Fruit fly (Drosophila melanogaster) whole organism, prepupa: ENCODE measurements around the gene alpha-PheRS.
A peak's percentile ranks its signal among the peaks of the same experiment; 100 is the strongest.

Source experiments
- Blimp-1 ChIP-seq: fragments of 200-800 bp; sonication (Bioruptor generic); optimal IDR thresholded peaks from 3 replicates; lab custom pipeline; 2017; ENCODE audit warnings: missing biosample characterization, missing genetic modification characterization, mild to moderate bottlenecking, moderate library complexity, missing genetic modification reagents
- CG10631 ChIP-seq: fragments of 200-800 bp; sonication (Bioruptor generic); optimal IDR thresholded peaks from 2 replicates; lab custom pipeline; 2016; ENCODE audit warnings: missing biosample characterization, missing genetic modification characterization
- CG11902 ChIP-seq: fragments of 200-800 bp; sonication (Bioruptor generic); optimal IDR thresholded peaks from 3 replicates; lab custom pipeline; 2016; ENCODE audit warnings: missing biosample characterization, missing genetic modification characterization
- CG15336 ChIP-seq: fragments of 200-800 bp; sonication (Bioruptor generic); IDR thresholded peaks from 2 replicates; pipeline ENCODE4 v1.3.6; 2022; ENCODE audit warnings: missing biosample characterization, missing genetic modification characterization
- CG16779 ChIP-seq: fragments of 200-800 bp; sonication (Bioruptor generic); optimal IDR thresholded peaks from 3 replicates; lab custom pipeline; 2017; ENCODE audit warnings: missing biosample characterization, mild to moderate bottlenecking, missing genetic modification characterization
- CG32006 ChIP-seq: fragments of 200-800 bp; sonication (Bioruptor generic); optimal IDR thresholded peaks from 3 replicates; lab custom pipeline; 2017; ENCODE audit warnings: missing biosample characterization, mild to moderate bottlenecking, missing genetic modification characterization
- CG3919 ChIP-seq: fragments of 200-800 bp; sonication (Bioruptor generic); optimal IDR thresholded peaks from 3 replicates; lab custom pipeline; 2016; ENCODE audit warnings: missing biosample characterization, missing genetic modification characterization
- CG4318 ChIP-seq: fragments of 200-800 bp; sonication (Bioruptor generic); optimal IDR thresholded peaks from 3 replicates; lab custom pipeline; 2017; ENCODE audit warnings: missing biosample characterization, mild to moderate bottlenecking, missing genetic modification characterization
- CG6163 ChIP-seq: fragments of 200-800 bp; sonication (Bioruptor generic); IDR thresholded peaks from 3 replicates; pipeline ENCODE4 v1.3.6; 2022; ENCODE audit warnings: missing biosample characterization, missing genetic modification characterization
- CG6276 ChIP-seq: fragments of 200-800 bp; sonication (Bioruptor generic); optimal IDR thresholded peaks from 2 replicates; lab custom pipeline; 2017; ENCODE audit warnings: missing biosample characterization, mild to moderate bottlenecking, missing genetic modification characterization
- CG6792 ChIP-seq: fragments of 200-800 bp; sonication (Bioruptor generic); optimal IDR thresholded peaks from 3 replicates; lab custom pipeline; 2016; ENCODE audit warnings: missing biosample characterization, missing genetic modification characterization
- CG7368 ChIP-seq: fragments of 200-800 bp; sonication (Bioruptor generic); optimal IDR thresholded peaks from 3 replicates; lab custom pipeline; 2016; ENCODE audit warnings: missing biosample characterization, missing genetic modification characterization
- CG8119 ChIP-seq: fragments of 200-800 bp; sonication (Bioruptor generic); IDR thresholded peaks from 3 replicates; pipeline ENCODE4 v1.3.6; 2022; ENCODE audit warnings: missing biosample characterization, missing genetic modification characterization
- Eip75B ChIP-seq: fragments of 200-800 bp; sonication (Bioruptor generic); optimal IDR thresholded peaks from 3 replicates; lab custom pipeline; 2016; ENCODE audit warnings: missing biosample characterization, missing genetic modification characterization
- Eip78C ChIP-seq: fragments of 200-800 bp; sonication (Bioruptor generic); peaks from one replicate; lab custom pipeline; 2016; ENCODE audit warnings: missing biosample characterization, missing genetic modification characterization
- Eip93F ChIP-seq: fragments of 200-800 bp; sonication (Bioruptor generic); optimal IDR thresholded peaks from 2 replicates; lab custom pipeline; 2016; ENCODE audit warnings: missing biosample characterization, mild to moderate bottlenecking, missing genetic modification characterization
- Ets21C ChIP-seq: fragments of 200-800 bp; sonication (Bioruptor generic); optimal IDR thresholded peaks from 3 replicates; lab custom pipeline; 2016; ENCODE audit warnings: missing biosample characterization, missing genetic modification characterization
- Ets96B ChIP-seq: fragments of 200-800 bp; optimal IDR thresholded peaks from 2 replicates; lab custom pipeline; 2019; ENCODE audit warnings: missing biosample characterization, mild to moderate bottlenecking, missing genetic modification characterization, moderate library complexity
- Gug ChIP-seq: fragments of 200-800 bp; sonication (Bioruptor generic); IDR thresholded peaks from 2 replicates; pipeline ENCODE4 v1.3.6; 2022; ENCODE audit warnings: missing biosample characterization, missing genetic modification characterization
- Hr38 ChIP-seq: sonication (Bioruptor generic); optimal IDR thresholded peaks from 2 replicates; lab custom pipeline; 2016; ENCODE audit warnings: missing biosample characterization, missing genetic modification characterization
- Hr39 ChIP-seq: fragments of 200-800 bp; sonication (Bioruptor generic); optimal IDR thresholded peaks from 2 replicates; lab custom pipeline; 2016; ENCODE audit warnings: missing biosample characterization, missing genetic modification characterization
- Hr4 ChIP-seq: fragments of 200-800 bp; sonication (Bioruptor generic); optimal IDR thresholded peaks from 3 replicates; lab custom pipeline; 2016; ENCODE audit warnings: missing biosample characterization, missing genetic modification characterization
- Lpt ChIP-seq: fragments of 200-800 bp; sonication (Bioruptor generic); optimal IDR thresholded peaks from 3 replicates; lab custom pipeline; 2016; ENCODE audit warnings: missing biosample characterization, missing genetic modification characterization
- OdsH ChIP-seq: fragments of 200-800 bp; sonication (Bioruptor generic); optimal IDR thresholded peaks from 3 replicates; lab custom pipeline; 2016; ENCODE audit warnings: missing biosample characterization, missing genetic modification characterization
- Sox102F ChIP-seq: fragments of 200-800 bp; sonication (Bioruptor generic); optimal IDR thresholded peaks from 2 replicates; lab custom pipeline; 2016; ENCODE audit warnings: missing biosample characterization, mild to moderate bottlenecking, missing genetic modification characterization
- Sox14 ChIP-seq: fragments of 200-800 bp; sonication (Bioruptor generic); optimal IDR thresholded peaks from 3 replicates; lab custom pipeline; 2016; ENCODE audit warnings: missing biosample characterization, missing genetic modification characterization
- achi ChIP-seq: fragments of 200-800 bp; sonication (Bioruptor generic); optimal IDR thresholded peaks from 3 replicates; lab custom pipeline; 2016; ENCODE audit warnings: missing biosample characterization, missing genetic modification characterization
- acj6 ChIP-seq: fragments of 200-800 bp; sonication (Bioruptor generic); optimal IDR thresholded peaks from 3 replicates; lab custom pipeline; 2016; ENCODE audit warnings: missing biosample characterization, missing genetic modification characterization
- cyc ChIP-seq: fragments of 200-800 bp; sonication (Bioruptor generic); optimal IDR thresholded peaks from 3 replicates; lab custom pipeline; 2016; ENCODE audit warnings: missing biosample characterization, missing genetic modification characterization
- dac ChIP-seq: fragments of 200-800 bp; sonication (Bioruptor generic); optimal IDR thresholded peaks from 2 replicates; lab custom pipeline; 2017; ENCODE audit warnings: missing biosample characterization, mild to moderate bottlenecking, missing genetic modification characterization
- dsx ChIP-seq: fragments of 200-800 bp; optimal IDR thresholded peaks from 3 replicates; lab custom pipeline; 2019; ENCODE audit warnings: missing biosample characterization, mild to moderate bottlenecking, missing genetic modification characterization, moderate library complexity; ENCODE audit not compliant: poor library complexity, severe bottlenecking
- eg ChIP-seq: fragments of 200-800 bp; sonication (Bioruptor generic); IDR thresholded peaks from 3 replicates; pipeline ENCODE4 v1.3.6; 2022; ENCODE audit warnings: missing biosample characterization, missing genetic modification characterization
- esn ChIP-seq: fragments of 200-800 bp; sonication (Bioruptor generic); optimal IDR thresholded peaks from 2 replicates; lab custom pipeline; 2016; ENCODE audit warnings: missing biosample characterization, mild to moderate bottlenecking, missing genetic modification characterization, moderate library complexity
- fkh ChIP-seq: fragments of 200-800 bp; sonication (Bioruptor generic); optimal IDR thresholded peaks from 3 replicates; lab custom pipeline; 2017; ENCODE audit warnings: missing biosample characterization, mild to moderate bottlenecking, missing genetic modification characterization, moderate library complexity
- pdm3 ChIP-seq: fragments of 200-800 bp; sonication (Bioruptor generic); optimal IDR thresholded peaks from 3 replicates; lab custom pipeline; 2016; ENCODE audit warnings: missing biosample characterization, missing genetic modification characterization
- salr ChIP-seq, 2 experiments: fragments of 200-800 bp; sonication (Bioruptor generic); optimal IDR thresholded peaks; 3 replicates each; lab custom pipeline; 2016 to 2018; ENCODE audit warnings: missing biosample characterization in 2 of 2, missing genetic modification characterization in 2 of 2, mild to moderate bottlenecking in 1 of 2
- spab ChIP-seq: fragments of 200-800 bp; sonication (Bioruptor generic); optimal IDR thresholded peaks from 2 replicates; lab custom pipeline; 2017; ENCODE audit warnings: missing biosample characterization, mild to moderate bottlenecking, missing genetic modification characterization, missing genetic modification reagents
- svp ChIP-seq: fragments of 200-800 bp; sonication (Bioruptor generic); peaks from one replicate; lab custom pipeline; 2016; ENCODE audit warnings: missing biosample characterization, missing genetic modification characterization
- vri ChIP-seq: fragments of 200-800 bp; sonication (Bioruptor generic); optimal IDR thresholded peaks from 3 replicates; lab custom pipeline; 2016; ENCODE audit warnings: missing biosample characterization, mild to moderate bottlenecking, missing genetic modification characterization

alpha-PheRS gene

DNA sequence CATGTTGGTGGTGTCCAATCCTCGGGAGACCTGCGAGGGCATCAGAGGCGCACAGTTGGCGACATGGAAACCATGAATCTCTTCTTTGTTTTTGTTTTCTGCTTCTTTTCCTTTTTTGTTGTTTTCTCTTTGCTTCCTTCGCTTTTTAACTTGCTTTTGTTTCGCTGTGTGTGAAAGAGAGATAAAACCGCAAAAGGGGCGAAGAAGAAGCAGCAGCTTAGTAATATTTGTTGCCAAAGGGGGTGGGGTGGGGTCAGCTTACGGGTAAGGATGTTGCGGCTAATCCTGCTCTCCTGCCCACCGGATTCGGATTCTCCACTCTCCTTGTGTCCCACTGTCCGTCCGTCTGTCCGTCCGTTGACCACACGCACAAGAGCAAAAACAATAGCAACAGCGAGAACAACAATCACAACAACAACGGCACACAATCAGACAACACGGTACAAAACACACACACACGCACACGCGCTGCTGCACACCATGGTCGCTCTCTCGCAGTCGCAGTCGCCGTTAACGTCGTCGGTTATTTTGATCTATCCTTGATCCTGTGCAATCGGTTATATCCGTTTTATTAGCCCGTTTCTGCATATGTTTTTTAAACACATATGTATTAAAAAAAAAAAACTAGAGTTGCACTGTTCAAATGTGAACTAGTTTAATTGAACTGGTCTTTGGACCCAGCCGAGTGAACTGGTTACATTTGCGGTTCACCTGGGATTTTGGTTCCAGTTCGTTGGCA, 31.1 kb upstream of the alpha-PheRS start (continued):
- TF ChIP-seq esn (GFP tag; lab: Kevin White, UChicago) (no peak), CG11902 (GFP tag; lab: Kevin White, UChicago) (no peak), CG15336 (GFP tag; lab: Robert Waterston, UW) (0 out of 2 replicates have a peak, but pooled peaks have one; percentile 19), Blimp-1 (no peak)
- TF ChIP-seq, all 60 proteins: peak for 13

DNA sequence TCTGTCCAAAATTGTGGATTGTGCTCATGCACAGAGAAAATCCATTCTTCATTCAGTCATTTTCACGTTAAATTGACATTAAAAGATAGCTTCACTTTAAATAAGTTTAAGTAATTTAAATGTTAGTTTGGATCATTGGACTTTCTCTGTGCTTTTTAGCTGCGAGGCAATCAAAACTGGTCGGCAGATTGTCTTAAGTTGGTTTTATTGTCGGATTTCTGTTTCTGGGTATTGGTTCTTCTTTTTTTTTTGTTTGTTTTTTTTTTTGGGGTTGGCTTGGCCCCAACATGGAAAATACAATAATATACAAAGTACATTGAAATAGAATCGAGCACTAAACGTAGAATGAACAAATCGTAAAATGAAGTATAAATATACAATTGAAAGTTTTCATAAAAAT, 24.8 kb upstream of the alpha-PheRS start, which contains the start of gene CG2278:
Gene CG2278, minus strand, starts transcription at position 101 of the 400 bp plus-strand sequence.
- TF ChIP-seq CG15336 (GFP tag; lab: Robert Waterston, UW) (no peak), Hr39 (no peak), CG8119 (GFP tag; lab: Robert Waterston, UW) (no peak), Eip75B (no peak)

DNA sequence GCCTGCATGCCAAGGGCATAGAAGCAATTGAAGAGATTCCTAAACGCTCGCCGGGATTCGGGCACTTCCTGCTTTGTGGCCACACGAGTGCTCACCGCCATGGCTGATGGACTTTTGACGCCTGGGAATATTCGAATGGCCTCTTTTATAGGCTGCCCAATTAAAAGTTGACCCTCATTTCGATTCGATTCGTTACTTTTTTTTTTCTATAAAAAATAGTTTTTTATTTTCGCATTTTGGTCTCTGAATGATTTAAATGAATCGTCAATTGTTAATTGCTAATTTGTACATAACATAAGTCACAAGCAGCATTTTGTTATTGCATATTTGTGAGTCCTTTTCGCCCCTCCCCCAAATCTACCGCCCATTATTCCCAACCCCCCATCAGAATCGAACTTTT, 20.2 kb upstream of the alpha-PheRS start, which contains the start of gene Or7a:
Gene Or7a, minus strand, starts transcription at position 101 of the 400 bp plus-strand sequence.
- TF ChIP-seq CG16779 (tag; lab: Kevin White, UChicago), result no peak
- TF ChIP-seq CG10631 (GFP tag; lab: Kevin White, UChicago), result no peak
- no peak for TF ChIP-seq Lpt
- TF ChIP-seq Hr38 (GFP tag; lab: Kevin White, UChicago), result no peak
- no peak for TF ChIP-seq Hr4
- TF ChIP-seq CG11902 (GFP tag; lab: Kevin White, UChicago), result no peak

DNA sequence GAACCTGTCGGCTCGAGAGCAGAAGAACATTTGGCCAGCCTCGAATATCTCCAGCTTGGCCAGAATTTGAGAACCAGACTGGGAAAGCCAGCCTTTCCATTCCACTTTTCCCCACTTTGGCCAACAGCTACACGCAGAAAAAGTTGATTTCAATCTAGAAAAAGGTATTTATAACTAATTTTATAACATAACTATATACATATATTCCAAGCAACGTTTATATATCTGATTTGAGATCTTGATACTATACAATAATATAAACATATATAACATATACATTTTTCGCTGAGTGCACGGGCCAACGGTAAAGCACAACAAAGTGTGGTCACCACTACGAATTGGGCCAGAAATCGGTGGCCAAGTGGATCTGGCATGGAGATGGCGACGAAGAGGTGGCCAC, 18.1 kb upstream of the alpha-PheRS start:
- peak; percentile 74 for TF ChIP-seq CG15336 (GFP tag; lab: Robert Waterston, UW)
- TF ChIP-seq salr (GFP tag; optimal IDR thresholded peaks at IDR 0.05; lab: Kevin White, UChicago), result peak in 1 of 2 experiments; percentile 2
- TF ChIP-seq Sox14, result no peak
- TF ChIP-seq dsx, result no peak
- TF ChIP-seq Hr4, result peak; percentile 12
- TF ChIP-seq CG6276, result peak; percentile 60
- TF ChIP-seq achi, result peak; percentile 23
- TF ChIP-seq dac (GFP tag; lab: Kevin White, UChicago), result no peak
- TF ChIP-seq CG4318 (GFP tag; lab: Kevin White, UChicago), result peak; percentile 39
- peak; percentile 14 for TF ChIP-seq CG3919 (GFP tag; lab: Kevin White, UChicago)
- TF ChIP-seq CG10631 (GFP tag; lab: Kevin White, UChicago), result peak; percentile 14
- TF ChIP-seq CG16779 (tag; lab: Kevin White, UChicago), result no peak
- TF ChIP-seq Eip78C (GFP tag; lab: Kevin White, UChicago), result peak; percentile 73
- no peak for TF ChIP-seq vri (GFP tag; lab: Kevin White, UChicago)
- no peak for TF ChIP-seq CG6792
- no peak for TF ChIP-seq Ets21C
- no peak for TF ChIP-seq Hr39
- TF ChIP-seq fkh, result no peak
- TF ChIP-seq Gug (GFP tag; lab: Robert Waterston, UW), result peak; percentile 31; the same call in 1 of the 2 replicates
- TF ChIP-seq Eip93F (GFP tag; lab: Kevin White, UChicago), result no peak
- peak; percentile 74 for TF ChIP-seq CG32006 (GFP tag; lab: Kevin White, UChicago)
- TF ChIP-seq Sox102F, result no peak
- TF ChIP-seq spab (GFP tag; lab: Kevin White, UChicago), result no peak
- no peak for TF ChIP-seq OdsH
- peak; percentile 63; the same call in 2 of the 3 replicates for TF ChIP-seq CG8119 (GFP tag; lab: Robert Waterston, UW)
- peak; percentile 1 for TF ChIP-seq pdm3 (GFP tag; lab: Kevin White, UChicago)
- TF ChIP-seq Ets96B (tag; lab: Kevin White, UChicago), result no peak
- TF ChIP-seq eg (GFP tag; lab: Robert Waterston, UW), result peak; percentile 68; the same call in 2 of the 3 replicates
- no peak for TF ChIP-seq Eip75B
- peak; percentile 2 for TF ChIP-seq svp (GFP tag; lab: Kevin White, UChicago)
- TF ChIP-seq Lpt, result peak; percentile 20
- TF ChIP-seq cyc (GFP tag; lab: Kevin White, UChicago), result no peak
- TF ChIP-seq acj6 (GFP tag; lab: Kevin White, UChicago), result peak; percentile 8
- no peak for TF ChIP-seq Hr38 (GFP tag; lab: Kevin White, UChicago)
- TF ChIP-seq CG6163 (GFP tag; lab: Robert Waterston, UW), result peak; percentile 46; the same call in 1 of the 3 replicates
- no peak for TF ChIP-seq CG7368 (GFP tag; lab: Kevin White, UChicago)
